Fruit fly (Drosophila melanogaster) whole organism, embryonic: ENCODE results near the gene Polr1B.

Source experiments
- Bdp1 ChIP-seq: fragments of 200-800 bp; sonication (Bioruptor generic); optimal IDR thresholded peaks from 3 replicates; lab custom pipeline; 2016; ENCODE audit warnings: missing biosample characterization, missing genetic modification characterization
- CG10147 ChIP-seq: fragments of 200-800 bp; sonication (Bioruptor generic); optimal IDR thresholded peaks from 2 replicates; lab custom pipeline; 2019; ENCODE audit warnings: missing biosample characterization, mild to moderate bottlenecking, missing genetic modification characterization, moderate library complexity
- CG10366 ChIP-seq: fragments of 200-800 bp; sonication (Bioruptor generic); IDR thresholded peaks from 2 replicates; pipeline ENCODE4 v1.3.6; 2022; ENCODE audit warnings: missing biosample characterization, missing genetic modification characterization
- CG12219 ChIP-seq: fragments of 200-800 bp; sonication (Bioruptor generic); optimal IDR thresholded peaks from 3 replicates; lab custom pipeline; 2018; ENCODE audit warnings: missing biosample characterization, mild to moderate bottlenecking, missing genetic modification characterization
- CG12769 ChIP-seq: fragments of 200-800 bp; sonication (Bioruptor generic); optimal IDR thresholded peaks from 2 replicates; lab custom pipeline; 2019; ENCODE audit warnings: missing biosample characterization, mild to moderate bottlenecking, missing genetic modification characterization, moderate library complexity
- CG13287 ChIP-seq: fragments of 200-800 bp; sonication (Bioruptor generic); IDR thresholded peaks from 2 replicates; pipeline ENCODE4 v1.3.6; 2022; ENCODE audit warnings: missing biosample characterization, missing genetic modification characterization; ENCODE audit not compliant: partially characterized antibody
- CG16779 ChIP-seq: fragments of 200-800 bp; sonication (Bioruptor generic); IDR thresholded peaks from 2 replicates; pipeline ENCODE4 v1.3.6; 2022; ENCODE audit warnings: missing biosample characterization, missing genetic modification characterization
- CG16815 ChIP-seq: fragments of 200-800 bp; sonication (Bioruptor generic); optimal IDR thresholded peaks from 3 replicates; lab custom pipeline; 2017; ENCODE audit warnings: missing biosample characterization, mild to moderate bottlenecking, missing genetic modification characterization
- CG17802 ChIP-seq: fragments of 200-800 bp; sonication (Bioruptor generic); optimal IDR thresholded peaks from 2 replicates; lab custom pipeline; 2018; ENCODE audit warnings: missing biosample characterization, mild to moderate bottlenecking, missing genetic modification characterization, moderate library complexity
- CG30020 ChIP-seq: fragments of 200-800 bp; optimal IDR thresholded peaks from 2 replicates; lab custom pipeline; 2019; ENCODE audit warnings: missing biosample characterization, mild to moderate bottlenecking, missing genetic modification characterization, moderate library complexity
- CG33213 ChIP-seq: fragments of 200-800 bp; sonication (Bioruptor generic); optimal IDR thresholded peaks from 3 replicates; lab custom pipeline; 2016; ENCODE audit warnings: missing biosample characterization, missing genetic modification characterization
- CG4617 ChIP-seq: fragments of 200-800 bp; sonication (Bioruptor generic); optimal IDR thresholded peaks from 3 replicates; lab custom pipeline; 2016; ENCODE audit warnings: missing biosample characterization, missing genetic modification characterization, borderline replicate concordance
- CG4854 ChIP-seq: fragments of 200-800 bp; sonication (Bioruptor generic); optimal IDR thresholded peaks from 2 replicates; lab custom pipeline; 2016; ENCODE audit warnings: missing biosample characterization, missing genetic modification characterization, inconsistent platforms
- CG8290 ChIP-seq, 3 experiments: fragments of 200-800 bp; sonication (Bioruptor generic); optimal IDR thresholded peaks; 2 replicates each; lab custom pipeline; 2016 to 2019; ENCODE audit warnings: missing biosample characterization in 3 of 3, missing genetic modification characterization in 3 of 3, mild to moderate bottlenecking in 2 of 3, moderate library complexity in 1 of 3
- CHES-1-like ChIP-seq: fragments of 200-800 bp; sonication (Bioruptor generic); optimal IDR thresholded peaks from 2 replicates; lab custom pipeline; 2016; ENCODE audit warnings: missing biosample characterization, missing genetic modification characterization
- CoRest ChIP-seq: fragments of 200-800 bp; sonication (Bioruptor generic); optimal IDR thresholded peaks from 3 replicates; lab custom pipeline; 2018; ENCODE audit warnings: missing biosample characterization, mild to moderate bottlenecking, missing genetic modification characterization, moderate library complexity
- D19B ChIP-seq: fragments of 200-800 bp; sonication (Bioruptor generic); optimal IDR thresholded peaks from 2 replicates; lab custom pipeline; 2017; ENCODE audit warnings: missing biosample characterization, mild to moderate bottlenecking, missing genetic modification characterization
- Gug ChIP-seq: fragments of 200-800 bp; sonication (Bioruptor generic); IDR thresholded peaks from 4 replicates; pipeline ENCODE4 v1.3.6; 2022; ENCODE audit warnings: missing biosample characterization, missing genetic modification characterization
- NC2β ChIP-seq: fragments of 200-800 bp; sonication (Bioruptor generic); optimal IDR thresholded peaks from 2 replicates; lab custom pipeline; 2016; ENCODE audit warnings: missing biosample characterization, missing genetic modification characterization
- Oli ChIP-seq: fragments of 200-800 bp; sonication (Bioruptor generic); optimal IDR thresholded peaks from 2 replicates; lab custom pipeline; 2018; ENCODE audit warnings: missing biosample characterization, mild to moderate bottlenecking, missing genetic modification characterization, moderate library complexity
- Opbp ChIP-seq: fragments of 200-800 bp; sonication (Bioruptor generic); IDR thresholded peaks from 3 replicates; pipeline ENCODE4 v1.3.6; 2022; ENCODE audit warnings: missing biosample characterization, missing genetic modification characterization; ENCODE audit not compliant: partially characterized antibody
- PHDP ChIP-seq: fragments of 200-800 bp; sonication (Bioruptor generic); optimal IDR thresholded peaks from 3 replicates; lab custom pipeline; 2018; ENCODE audit warnings: missing biosample characterization, mild to moderate bottlenecking, missing genetic modification characterization, moderate library complexity
- Sox102F ChIP-seq: fragments of 200-800 bp; sonication (Bioruptor generic); optimal IDR thresholded peaks from 2 replicates; lab custom pipeline; 2018; ENCODE audit warnings: missing biosample characterization, mild to moderate bottlenecking, missing genetic modification characterization, moderate library complexity
- Sry-β ChIP-seq: fragments of 200-800 bp; sonication (Bioruptor generic); optimal IDR thresholded peaks from 2 replicates; lab custom pipeline; 2018; ENCODE audit warnings: missing biosample characterization, mild to moderate bottlenecking, missing genetic modification characterization, moderate library complexity
- Vsx1 ChIP-seq: fragments of 200-800 bp; sonication (Bioruptor generic); optimal IDR thresholded peaks from 2 replicates; lab custom pipeline; 2017; ENCODE audit warnings: missing biosample characterization, mild to moderate bottlenecking, missing genetic modification characterization, missing genetic modification reagents
- ab ChIP-seq: fragments of 200-800 bp; sonication (Bioruptor generic); optimal IDR thresholded peaks from 2 replicates; lab custom pipeline; 2016; ENCODE audit warnings: missing biosample characterization, missing genetic modification characterization
- chn ChIP-seq: fragments of 200-800 bp; sonication (Bioruptor generic); optimal IDR thresholded peaks from 2 replicates; lab custom pipeline; 2016; ENCODE audit warnings: missing biosample characterization, missing genetic modification characterization
- crc ChIP-seq: fragments of 200-800 bp; sonication (Bioruptor generic); optimal IDR thresholded peaks from 2 replicates; lab custom pipeline; 2016; ENCODE audit warnings: missing biosample characterization, missing genetic modification characterization
- croc ChIP-seq: fragments of 200-800 bp; sonication (Bioruptor generic); conservative IDR thresholded peaks from 3 replicates; pipeline ENCODE4 v1.3.6; 2022; ENCODE audit warnings: missing biosample characterization, missing genetic modification characterization
- eve ChIP-seq, 2 experiments: fragments of >200 bp; optimal IDR thresholded peaks; 2 replicates each; lab custom pipeline; 2017; ENCODE audit warnings: missing biosample characterization in 2 of 2, missing genetic modification characterization in 2 of 2
- grau ChIP-seq: fragments of 200-800 bp; optimal IDR thresholded peaks from 3 replicates; lab custom pipeline; 2019; ENCODE audit warnings: missing biosample characterization, mild to moderate bottlenecking, missing genetic modification characterization, moderate library complexity
- gsb-n ChIP-seq: fragments of 200-800 bp; sonication (Bioruptor generic); optimal IDR thresholded peaks from 3 replicates; lab custom pipeline; 2018; ENCODE audit warnings: missing biosample characterization, mild to moderate bottlenecking, missing genetic modification characterization
- jing ChIP-seq: fragments of 200-800 bp; sonication (Bioruptor generic); optimal IDR thresholded peaks from 2 replicates; lab custom pipeline; 2018; ENCODE audit warnings: missing biosample characterization, mild to moderate bottlenecking, missing genetic modification characterization
- luna ChIP-seq: fragments of 200-800 bp; sonication (Bioruptor generic); optimal IDR thresholded peaks from 2 replicates; lab custom pipeline; 2016; ENCODE audit warnings: missing biosample characterization, missing genetic modification characterization
- nom ChIP-seq: fragments of 200-800 bp; sonication (Bioruptor generic); optimal IDR thresholded peaks from 2 replicates; lab custom pipeline; 2017; ENCODE audit warnings: missing biosample characterization, missing genetic modification characterization, mild to moderate bottlenecking, moderate library complexity, missing genetic modification reagents
- oc ChIP-seq: fragments of 200-800 bp; sonication (Bioruptor generic); optimal IDR thresholded peaks from 2 replicates; lab custom pipeline; 2018; ENCODE audit warnings: missing biosample characterization, mild to moderate bottlenecking, missing genetic modification characterization, moderate library complexity
- phol ChIP-seq: fragments of 200-800 bp; sonication (Bioruptor generic); optimal IDR thresholded peaks from 3 replicates; lab custom pipeline; 2018; ENCODE audit warnings: missing biosample characterization, mild to moderate bottlenecking, missing genetic modification characterization, moderate library complexity
- prd ChIP-seq, 3 experiments: fragments of >200 bp in 2 of 3; fragments of 200-800 bp in 1 of 3; sonication (Bioruptor generic) in 1 of 3; optimal IDR thresholded peaks in 2 of 3; IDR thresholded peaks in 1 of 3; 2 replicates in 2 of 3; 3 replicates in 1 of 3; pipeline versions ENCODE4 v1.3.6 to Lab custom; 2017 to 2022; ENCODE audit warnings: missing biosample characterization in 1 of 3, missing genetic modification characterization in 1 of 3
- pros ChIP-seq: fragments of 200-800 bp; sonication (Bioruptor generic); optimal IDR thresholded peaks from 3 replicates; lab custom pipeline; 2019; ENCODE audit warnings: missing biosample characterization, mild to moderate bottlenecking, missing genetic modification characterization, moderate library complexity
- psq ChIP-seq: fragments of 200-800 bp; sonication (Bioruptor generic); optimal IDR thresholded peaks from 2 replicates; lab custom pipeline; 2017; ENCODE audit warnings: missing biosample characterization, missing genetic modification characterization
- pum ChIP-seq: fragments of 200-800 bp; sonication (Bioruptor generic); optimal IDR thresholded peaks from 2 replicates; lab custom pipeline; 2016; ENCODE audit warnings: missing biosample characterization, missing genetic modification characterization
- ranshi ChIP-seq: fragments of 200-800 bp; sonication (Bioruptor generic); IDR thresholded peaks from 2 replicates; pipeline ENCODE4 v1.3.6; 2022; ENCODE audit warnings: missing biosample characterization, missing genetic modification characterization
- rib ChIP-seq: fragments of 200-800 bp; sonication (Bioruptor generic); IDR thresholded peaks from 2 replicates; pipeline ENCODE4 v1.3.6; 2022; ENCODE audit warnings: missing biosample characterization, missing genetic modification characterization
- so ChIP-seq: fragments of 200-800 bp; sonication (Bioruptor generic); IDR thresholded peaks from 3 replicates; pipeline ENCODE4 v1.3.6; 2022; ENCODE audit warnings: missing biosample characterization, missing genetic modification characterization
- trem ChIP-seq: fragments of 200-800 bp; optimal IDR thresholded peaks from 3 replicates; lab custom pipeline; 2019; ENCODE audit warnings: missing biosample characterization, mild to moderate bottlenecking, missing genetic modification characterization, moderate library complexity
- unc-4 ChIP-seq: fragments of 200-800 bp; sonication (Bioruptor generic); IDR thresholded peaks from 2 replicates; pipeline ENCODE4 v1.3.6; 2022; ENCODE audit warnings: missing biosample characterization, missing genetic modification characterization; ENCODE audit not compliant: partially characterized antibody
- unpg ChIP-seq: fragments of 200-800 bp; sonication (Bioruptor generic); optimal IDR thresholded peaks from 3 replicates; lab custom pipeline; 2018; ENCODE audit warnings: missing biosample characterization, mild to moderate bottlenecking, missing genetic modification characterization, moderate library complexity

Gene Polr1B

DNA sequence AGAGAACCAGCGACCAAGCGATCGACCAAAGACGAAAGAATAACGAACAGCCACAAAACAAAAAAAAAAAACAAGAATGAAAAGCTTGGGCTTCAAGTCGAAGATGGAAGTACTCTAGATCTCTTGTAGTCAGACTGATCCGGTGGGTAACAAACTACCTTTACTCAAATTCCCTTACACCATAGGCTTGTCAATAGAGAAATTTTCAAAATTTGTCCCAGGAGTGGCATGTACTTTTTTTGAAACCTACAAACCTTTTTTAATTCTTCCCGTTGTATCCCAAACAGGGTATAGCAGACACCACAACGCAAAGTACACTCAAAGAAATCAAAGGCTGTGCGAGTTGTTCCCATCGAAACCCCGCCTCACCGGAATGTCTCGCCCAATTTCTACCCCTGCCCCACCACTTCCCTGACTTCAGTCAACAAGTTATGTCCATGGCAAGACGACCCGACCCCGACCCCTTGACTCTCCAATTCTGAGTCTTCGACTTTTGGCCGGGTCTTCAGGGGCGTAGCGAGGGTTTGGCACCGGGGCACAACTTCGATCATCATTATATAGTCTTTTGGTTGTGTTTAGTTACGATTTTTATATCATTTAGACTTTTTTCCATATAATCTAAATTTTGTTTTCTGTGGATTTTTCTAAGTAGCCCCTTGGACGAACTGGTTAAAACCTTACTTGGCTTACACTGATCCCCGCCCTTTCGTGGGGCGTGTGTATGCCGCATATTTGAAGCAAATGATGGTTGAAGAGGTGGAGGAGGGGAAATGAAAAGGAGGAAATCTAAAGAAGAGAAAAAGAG lies 25.8 kb downstream of the Polr1B start (continued):
- TF ChIP-seq CG10366 (GFP tag; lab: Robert Waterston, UW) (peak; percentile 39), CG16815 (GFP tag; lab: Kevin White, UChicago) (peak; percentile 71), CG12769 (tag; lab: Kevin White, UChicago) (peak; percentile 14), CG17802 (tag; lab: Kevin White, UChicago) (peak; percentile 14), gsb-n (peak; percentile 26), ab (GFP tag; lab: Kevin White, UChicago) (peak; percentile 0), grau (tag; lab: Kevin White, UChicago) (peak; percentile 44), PHDP (tag; lab: Kevin White, UChicago) (peak; percentile 29), NC2β (peak; percentile 52), oc (tag; lab: Kevin White, UChicago) (peak; percentile 50), unpg (GFP tag; lab: Kevin White, UChicago) (peak; percentile 42), luna (GFP tag; lab: Kevin White, UChicago) (peak; percentile 54), nom (peak; percentile 10), Bdp1 (GFP tag; lab: Kevin White, UChicago) (peak; percentile 5), CG10147 (GFP tag; lab: Kevin White, UChicago) (no peak), D19B (peak; percentile 51), CoRest (tag; lab: Kevin White, UChicago) (peak; percentile 42), ranshi (GFP tag; lab: Robert Waterston, UW) (peak; percentile 61; the same call in 1 of the 2 replicates), Sox102F (GFP tag; lab: Kevin White, UChicago) (peak; percentile 38), jing (peak; percentile 1), rib (GFP tag; lab: Robert Waterston, UW) (peak; percentile 55), pros (GFP tag; lab: Kevin White, UChicago) (peak; percentile 36), croc (peak; percentile 33; the same call in 1 of the 3 replicates), CG12219 (GFP tag; lab: Kevin White, UChicago) (no peak), pum (GFP tag; lab: Kevin White, UChicago) (peak; percentile 74), trem (peak; percentile 9), CHES-1-like (GFP tag; lab: Kevin White, UChicago) (peak; percentile 35), Vsx1 (peak; percentile 31), crc (peak; percentile 23), CG8290 (GFP tag; optimal IDR thresholded peaks at IDR 0.05; lab: Kevin White, UChicago) (no peak), CG8290 (tag; optimal IDR thresholded peaks at IDR 0.05; lab: Kevin White, UChicago) (no peak), CG4854 (peak; percentile 12), Gug (peak; percentile 61), Opbp (peak; percentile 40; the same call in 1 of the 3 replicates), CG33213 (peak; percentile 13), chn (GFP tag; lab: Kevin White, UChicago) (peak; percentile 48), prd (optimal IDR thresholded peaks at IDR 0.05; lab: Kevin White, UChicago) (no peak), prd (GFP tag; IDR thresholded peaks at IDR 0.05; lab: Robert Waterston, UW) (peak; percentile 64; the same call in 2 of the 3 replicates), CG16779 (GFP tag; lab: Robert Waterston, UW) (no peak), CG30020 (tag; lab: Kevin White, UChicago) (no peak), Oli (tag; lab: Kevin White, UChicago) (peak; percentile 8), so (GFP tag; lab: Robert Waterston, UW) (no peak), phol (tag; lab: Kevin White, UChicago) (peak; percentile 48), psq (peak; percentile 24), Sry-β (GFP tag; lab: Kevin White, UChicago) (no peak), CG4617 (GFP tag; lab: Kevin White, UChicago) (no peak), CG13287 (GFP tag; lab: Robert Waterston, UW) (no peak), eve (GFP tag; optimal IDR thresholded peaks at IDR 0.05; lab: Kevin White, UChicago) (no peak), unc-4 (GFP tag; lab: Robert Waterston, UW) (no peak)
